Worm (Caenorhabditis elegans) whole organism, L4 larva: ENCODE data around the gene T05B11.4.

Experiments
- aly-2 ChIP-seq: sonication (generic microtip); optimal IDR thresholded peaks from 2 replicates; lab custom pipeline; 2018; ENCODE audit warnings: missing biosample characterization, missing genetic modification characterization
- ama-1 ChIP-seq: fragments of 150-350 bp; optimal IDR thresholded peaks from 2 replicates; lab custom pipeline; 2014; ENCODE audit warnings: inconsistent platforms, mixed read lengths
- ces-1 ChIP-seq: fragments of 150-350 bp; sonication (generic microtip); optimal IDR thresholded peaks from 4 replicates; lab custom pipeline; 2014; ENCODE audit warnings: missing biosample characterization, missing genetic modification reagents, missing genetic modification characterization
- fkh-10 ChIP-seq: fragments of 150-350 bp; optimal IDR thresholded peaks from 2 replicates; lab custom pipeline; 2014; ENCODE audit warnings: missing biosample characterization, missing genetic modification reagents, missing genetic modification characterization
- hif-1 ChIP-seq, 2 experiments: sonication (generic microtip); optimal IDR thresholded peaks; 2 replicates each; lab custom pipeline; 2016 to 2017; ENCODE audit warnings: missing compliant biosample characterization in 2 of 2, missing genetic modification characterization in 2 of 2, missing genetic modification reagents in 2 of 2, missing genotype in 2 of 2, mild to moderate bottlenecking in 1 of 2
- nhr-25 ChIP-seq: sonication (generic microtip); optimal IDR thresholded peaks from 2 replicates; lab custom pipeline; 2017; ENCODE audit warnings: missing genetic modification characterization, mild to moderate bottlenecking, missing compliant biosample characterization, antibody characterized with exemption, moderate library complexity, borderline replicate concordance; ENCODE audit not compliant: insufficient read depth
- nhr-76 ChIP-seq: fragments of 150-350 bp; optimal IDR thresholded peaks from 2 replicates; lab custom pipeline; 2014; ENCODE audit warnings: missing biosample characterization, missing genetic modification characterization
- pqm-1 ChIP-seq: sonication (generic microtip); optimal IDR thresholded peaks from 2 replicates; lab custom pipeline; 2017; ENCODE audit warnings: missing biosample characterization, missing genetic modification characterization
- snpc-4 ChIP-seq: fragments of 150-350 bp; optimal IDR thresholded peaks from 2 replicates; lab custom pipeline; 2014; ENCODE audit warnings: missing biosample characterization, missing genetic modification characterization
- tra-1 ChIP-seq: fragments of 200-800 bp; sonication (Bioruptor generic); IDR thresholded peaks from 2 replicates; pipeline ENCODE4 v1.3.6; 2022; ENCODE audit warnings: missing genetic modification reagents, missing genetic modification characterization, missing compliant biosample characterization
- unc-62 ChIP-seq, 3 experiments: fragments of 150-350 bp in 1 of 3; sonication (generic microtip); optimal IDR thresholded peaks in 2 of 3; peaks in 1 of 3; 1 replicate in 1 of 3; 2 replicates in 2 of 3; lab custom pipeline; 2014 to 2017; ENCODE audit warnings: missing biosample characterization in 3 of 3, missing genetic modification characterization in 3 of 3, missing genetic modification reagents in 3 of 3, missing genotype in 1 of 3
- zfp-3 ChIP-seq: fragments of 200-800 bp; sonication (Bioruptor generic); conservative IDR thresholded peaks from 2 replicates; pipeline ENCODE4 v1.3.6; 2022; ENCODE audit warnings: missing genetic modification reagents, missing genetic modification characterization, missing compliant biosample characterization
- zip-2 ChIP-seq: fragments of 150-350 bp; optimal IDR thresholded peaks from 2 replicates; lab custom pipeline; 2014; ENCODE audit warnings: missing biosample characterization, missing genetic modification characterization
- ztf-11 ChIP-seq: fragments of 150-350 bp; optimal IDR thresholded peaks from 2 replicates; lab custom pipeline; 2014; ENCODE audit warnings: missing biosample characterization, missing genetic modification characterization

DNA sequence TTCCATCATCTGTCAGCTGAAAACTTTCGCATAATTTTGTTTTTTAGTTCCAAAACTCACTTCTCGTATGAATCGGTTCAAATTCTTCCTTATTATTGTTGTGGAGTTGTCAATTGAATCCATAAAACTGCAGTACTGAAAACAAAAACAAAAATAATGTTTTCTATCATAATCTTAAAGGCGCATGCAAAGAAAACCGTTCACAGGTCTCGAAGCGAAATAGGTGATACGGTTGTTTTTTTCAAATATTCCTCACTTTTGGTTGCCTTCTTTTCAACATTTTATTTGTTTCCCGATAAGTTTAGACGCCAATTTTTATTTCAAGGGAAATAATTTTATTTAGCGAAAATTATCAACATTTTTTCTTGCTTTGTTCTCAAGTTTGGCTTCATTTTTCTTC, 49.1 kb upstream of the T05B11.4 start:
- TF ChIP-seq nhr-25 (tag; lab: Kevin White, UChicago) (no peak), ces-1 (GFP tag; lab: Kevin White, UChicago) (no peak), unc-62 (GFP tag; optimal IDR thresholded peaks at IDR 0.05 in 1 of 2; lab: Kevin White, UChicago) (no peak), unc-62 (tag; optimal IDR thresholded peaks at IDR 0.05; lab: Kevin White, UChicago) (no peak), snpc-4 (tag; lab: Kevin White, UChicago) (no peak), fkh-10 (GFP tag; lab: Kevin White, UChicago) (no peak), zfp-3 (GFP tag; lab: Robert Waterston, UW) (no peak), hif-1 (tag; optimal IDR thresholded peaks at IDR 0.05; lab: Kevin White, UChicago) (no peak), nhr-76 (tag; lab: Kevin White, UChicago) (no peak), zip-2 (tag; lab: Kevin White, UChicago) (no peak), pqm-1 (no peak), aly-2 (tag; lab: Kevin White, UChicago) (no peak), tra-1 (no peak), ztf-11 (no peak), ama-1 (lab: Kevin White, UChicago) (no peak)
